Worm (Caenorhabditis elegans) whole organism, L3 larva: Measurements from ENCODE around the gene lin-5.

Experiments
- aly-2 ChIP-seq: fragments of 150-350 bp; optimal IDR thresholded peaks from 2 replicates; lab custom pipeline; 2014; ENCODE audit warnings: missing biosample characterization, missing genetic modification characterization
- ceh-28 ChIP-seq: fragments of 150-350 bp; optimal IDR thresholded peaks from 2 replicates; lab custom pipeline; 2014; ENCODE audit warnings: missing biosample characterization, missing genetic modification reagents, missing genetic modification characterization
- ceh-9 ChIP-seq: sonication (generic microtip); optimal IDR thresholded peaks from 2 replicates; lab custom pipeline; 2018; ENCODE audit warnings: missing biosample characterization, missing genetic modification characterization
- fos-1 ChIP-seq: fragments of 150-350 bp; optimal IDR thresholded peaks from 2 replicates; lab custom pipeline; 2014; ENCODE audit warnings: missing biosample characterization, missing genetic modification characterization
- hmg-11 ChIP-seq: sonication (generic microtip); optimal IDR thresholded peaks from 2 replicates; lab custom pipeline; 2016; ENCODE audit warnings: missing genetic modification characterization, missing compliant biosample characterization
- lin-15B ChIP-seq: fragments of 150-350 bp; optimal IDR thresholded peaks from 2 replicates; lab custom pipeline; 2014; ENCODE audit warnings: missing biosample characterization, missing genetic modification characterization
- nhr-12 ChIP-seq: fragments of 150-350 bp; optimal IDR thresholded peaks from 2 replicates; lab custom pipeline; 2014; ENCODE audit warnings: missing biosample characterization, missing genetic modification characterization
- nhr-67 ChIP-seq: fragments of 150-350 bp; optimal IDR thresholded peaks from 2 replicates; lab custom pipeline; 2014; ENCODE audit warnings: missing biosample characterization, missing genetic modification characterization
- sea-2 ChIP-seq: fragments of 150-350 bp; sonication (generic microtip); optimal IDR thresholded peaks from 4 replicates; lab custom pipeline; 2014; ENCODE audit warnings: missing biosample characterization, missing genetic modification reagents, missing genetic modification characterization
- unc-62 ChIP-seq: fragments of 150-350 bp; sonication (generic microtip); optimal IDR thresholded peaks from 4 replicates; lab custom pipeline; 2014; ENCODE audit warnings: missing biosample characterization, missing genetic modification reagents, missing genetic modification characterization

- TF ChIP-seq hmg-11 (no peak), ceh-9 (tag; lab: Kevin White, UChicago) (no peak), fos-1 (tag; lab: Kevin White, UChicago) (no peak), aly-2 (tag; lab: Kevin White, UChicago) (no peak), lin-15B (tag; lab: Kevin White, UChicago) (no peak), sea-2 (no peak), nhr-12 (tag; lab: Kevin White, UChicago) (no peak), unc-62 (no peak), ceh-28 (tag; lab: Kevin White, UChicago) (no peak), nhr-67 (no peak)
Measured at ce11 chrII:7901990-7902389, 41.6 kb downstream of the lin-5 start.
